Worm (Caenorhabditis elegans): ENCODE results near the gene agxt-1.

agxt-1 gene

DNA sequence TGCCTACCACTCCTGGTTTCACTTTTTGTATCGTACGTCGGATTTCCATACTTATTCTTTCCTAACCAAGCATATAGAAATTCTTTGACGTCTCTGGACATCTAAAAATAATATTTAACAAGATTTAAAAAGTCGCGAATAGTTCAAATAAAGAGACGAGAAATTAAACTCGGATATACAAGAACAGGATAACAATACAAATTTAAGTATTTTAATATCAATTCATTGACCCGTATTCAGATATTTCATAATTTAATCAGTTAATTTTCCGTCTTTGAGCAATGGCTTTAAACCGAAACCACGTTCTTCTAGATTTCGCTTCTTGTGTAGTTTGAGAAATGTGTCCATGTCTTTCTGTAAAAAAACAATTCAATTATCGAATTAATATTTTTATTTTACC, 38.2 kb downstream of the agxt-1 start, which contains the start of gene rha-1:
Gene rha-1 (minus strand): TSS at position 101 of the 400 bp plus-strand sequence.
- TF ChIP-seq egl-5 (tag; optimal IDR thresholded peaks at IDR 0.05), result no peak
- TF ChIP-seq lin-39 (tag; optimal IDR thresholded peaks at IDR 0.05), result no peak
- TF ChIP-seq ZK546.5 (tag; optimal IDR thresholded peaks at IDR 0.05), result no peak

DNA sequence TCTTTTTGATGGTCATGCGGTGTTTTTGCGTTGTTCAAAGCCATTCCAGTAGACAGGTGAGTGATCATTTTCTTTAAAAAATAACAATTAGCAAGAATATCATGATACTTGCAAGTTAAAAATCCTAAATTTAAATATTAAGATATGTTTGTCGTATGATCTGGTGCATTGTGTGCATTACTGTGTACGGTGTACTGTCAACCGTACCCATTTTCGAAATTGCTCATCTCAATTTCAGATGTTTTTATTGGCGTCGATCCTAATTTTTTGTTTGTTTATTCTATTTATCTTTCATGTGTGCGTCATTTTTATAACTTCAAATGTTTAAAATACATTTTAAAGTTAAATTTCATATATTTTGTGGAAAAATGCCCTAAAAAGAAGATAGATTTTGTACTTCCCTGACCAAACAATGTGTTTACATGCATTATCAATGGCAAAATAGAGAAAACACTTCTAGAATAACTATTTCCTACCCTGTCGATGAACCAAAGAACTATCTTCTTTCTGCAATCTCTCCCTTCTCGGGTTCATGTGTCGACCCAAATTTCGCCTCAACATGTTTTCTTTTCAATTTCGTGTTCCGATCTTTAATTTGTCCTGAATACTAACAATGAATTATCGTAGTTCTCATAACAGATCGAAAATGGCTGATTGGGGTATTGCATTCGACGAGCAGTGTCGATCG, 39.0 kb downstream of the agxt-1 start, which contains the start of the genes T07D4.5 and ddx-19:
Gene T07D4.5 (minus strand): TSS at position 71 of the 688 bp plus-strand sequence.
Gene ddx-19 (plus strand): TSS at position 638 of the 688 bp plus-strand sequence.
- TF ChIP-seq nhr-23 (tag; optimal IDR thresholded peaks at IDR 0.05) (peak; percentile 8), nhr-237 (tag; optimal IDR thresholded peaks at IDR 0.05) (no peak), pqm-1 (tag; optimal IDR thresholded peaks at IDR 0.05) (peak; percentile 7), pha-4 (tag; optimal IDR thresholded peaks at IDR 0.05) (peak; percentile 78), ceh-9 (tag; optimal IDR thresholded peaks at IDR 0.05) (no peak), elt-2 (tag; optimal IDR thresholded peaks at IDR 0.05) (peak; percentile 29), nhr-28 (tag; optimal IDR thresholded peaks at IDR 0.05) (no peak), unc-39 (tag; optimal IDR thresholded peaks at IDR 0.05) (no peak), lin-15B (tag; optimal IDR thresholded peaks at IDR 0.05) (peak; percentile 42)

DNA sequence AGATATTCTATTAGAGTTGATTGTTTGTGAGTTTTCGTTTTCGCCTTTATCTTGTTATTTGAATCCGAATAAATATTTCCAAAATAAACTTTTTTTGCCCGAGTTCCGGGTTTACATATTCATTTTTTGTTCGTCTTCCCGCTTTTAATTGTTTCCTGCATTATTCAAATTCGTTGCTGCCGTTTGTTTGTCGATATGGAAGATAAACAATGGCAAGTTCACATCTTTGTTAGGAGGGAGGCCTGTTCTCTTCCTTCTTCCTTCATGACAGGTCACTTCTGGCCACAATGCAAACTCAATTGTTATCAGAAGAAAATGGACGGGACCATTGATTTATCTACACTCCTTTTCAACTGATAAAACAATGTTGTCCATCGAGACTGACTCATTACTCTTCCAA, 44.2 kb downstream of the agxt-1 start:
- TF ChIP-seq fos-1 (tag; optimal IDR thresholded peaks at IDR 0.05) (no peak), pha-4 (tag; optimal IDR thresholded peaks at IDR 0.05) (peak; percentile 10), nhr-25 (tag; optimal IDR thresholded peaks at IDR 0.05) (no peak)

DNA sequence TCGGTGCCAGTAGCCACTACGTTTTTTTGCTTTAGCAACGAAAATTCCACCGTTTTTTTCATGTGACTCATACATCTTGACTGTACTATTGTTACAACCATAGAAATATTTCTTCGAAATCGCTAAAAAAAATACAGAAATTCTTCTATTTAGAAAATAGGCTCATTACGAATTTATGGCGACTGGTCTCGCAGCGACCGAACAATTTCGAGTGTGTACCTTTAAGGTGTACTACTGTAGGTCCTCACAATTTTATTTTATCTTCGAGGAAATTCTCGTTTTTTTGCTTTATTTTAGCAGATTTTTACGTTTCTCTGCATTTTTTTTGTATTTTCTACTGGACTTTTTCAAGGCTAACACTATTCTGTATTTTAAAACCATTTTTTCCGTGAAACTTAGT, 44.6 kb downstream of the agxt-1 start:
- TF ChIP-seq ceh-16 (tag; optimal IDR thresholded peaks at IDR 0.05) (no peak), tbx-2 (tag; optimal IDR thresholded peaks at IDR 0.05) (no peak), hmg-11 (tag; optimal IDR thresholded peaks at IDR 0.05) (no peak), nfya-1 (tag; optimal IDR thresholded peaks at IDR 0.05; ENCODE audit: insufficient read depth) (no peak), ztf-11 (tag; optimal IDR thresholded peaks at IDR 0.05) (no peak), elt-2 (tag; optimal IDR thresholded peaks at IDR 0.05) (no peak)

DNA sequence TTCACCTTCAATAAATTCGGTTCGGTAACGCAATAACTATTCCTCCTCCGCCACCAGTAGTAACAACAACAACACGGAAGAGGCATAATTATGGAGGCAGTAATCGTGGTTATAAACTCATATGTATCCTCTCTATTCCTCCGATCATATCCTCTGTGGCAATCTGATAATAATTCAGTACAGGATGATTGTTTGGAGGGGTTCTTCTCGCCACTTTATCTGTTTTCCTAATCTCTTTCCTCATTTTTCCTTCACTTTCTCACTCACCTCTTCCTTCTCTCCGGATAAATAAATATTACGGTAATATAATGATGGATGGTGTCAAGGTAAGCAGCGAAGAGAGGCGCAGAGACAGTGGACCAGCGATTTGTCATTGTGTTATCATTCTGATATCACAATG, 45.1 kb downstream of the agxt-1 start:
- TF ChIP-seq ceh-9 (tag; optimal IDR thresholded peaks at IDR 0.05) (no peak), nhr-67 (tag; optimal IDR thresholded peaks at IDR 0.05) (no peak), elt-3 (tag; optimal IDR thresholded peaks at IDR 0.05) (no peak), nhr-77 (tag; optimal IDR thresholded peaks at IDR 0.05) (no peak), nhr-23 (tag; optimal IDR thresholded peaks at IDR 0.05) (no peak), R02D3.7 (tag; optimal IDR thresholded peaks at IDR 0.05) (no peak), nhr-76 (tag; optimal IDR thresholded peaks at IDR 0.05) (no peak), ZK546.5 (tag; optimal IDR thresholded peaks at IDR 0.05) (no peak), tbx-2 (tag; optimal IDR thresholded peaks at IDR 0.05) (no peak), sea-2 (GFP tag; optimal IDR thresholded peaks at IDR 0.05) (no peak), nhr-11 (tag; optimal IDR thresholded peaks at IDR 0.05) (no peak), mml-1 (tag; optimal IDR thresholded peaks at IDR 0.05) (no peak), zag-1 (tag; optimal IDR thresholded peaks at IDR 0.05) (no peak), eor-1 (tag; optimal IDR thresholded peaks at IDR 0.05) (no peak)

DNA sequence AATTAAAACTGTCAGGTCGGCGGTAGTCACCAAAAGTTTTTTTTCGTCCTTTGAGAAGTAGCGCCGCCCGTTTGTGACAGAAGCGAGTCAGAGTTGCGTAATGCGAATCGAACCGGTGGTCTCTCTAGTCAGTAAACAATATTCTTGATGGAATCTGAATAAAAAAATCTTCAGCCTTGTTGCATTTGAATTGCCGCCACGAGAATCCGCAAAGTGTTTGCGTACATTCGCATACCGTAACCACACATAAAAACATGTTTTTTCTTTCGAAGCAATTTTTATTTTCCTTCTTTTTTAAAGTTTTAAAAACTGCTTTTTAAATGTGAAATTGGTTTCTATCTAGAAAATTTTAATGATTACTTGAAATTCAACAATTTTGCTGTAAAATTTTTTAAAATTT, 45.6 kb downstream of the agxt-1 start:
- no peak for TF ChIP-seq sea-2 (GFP tag; optimal IDR thresholded peaks at IDR 0.05)
- no peak for TF ChIP-seq hmg-11 (tag; optimal IDR thresholded peaks at IDR 0.05)

DNA sequence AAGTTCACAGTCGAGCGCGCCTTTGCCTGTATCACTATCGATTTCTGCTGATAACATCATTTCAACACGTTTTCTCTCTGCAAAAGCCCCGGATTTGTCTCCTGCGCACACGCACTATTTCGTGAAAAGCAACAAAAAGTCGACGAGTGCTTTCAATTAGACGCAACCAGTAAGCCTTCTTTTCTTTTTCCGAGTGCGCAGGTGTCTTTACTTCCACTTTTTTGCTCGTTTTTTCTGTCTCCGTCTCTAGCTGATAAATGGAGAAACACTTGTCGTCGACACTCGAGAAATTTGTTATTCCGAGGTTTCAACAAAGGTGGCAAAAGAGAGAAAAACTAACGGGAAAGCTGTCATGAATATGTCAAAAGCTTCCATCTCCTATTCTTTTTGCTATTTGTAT, 46.2 kb downstream of the agxt-1 start:
- TF ChIP-seq lin-15B (tag; optimal IDR thresholded peaks at IDR 0.05) (no peak), fos-1 (tag; optimal IDR thresholded peaks at IDR 0.05) (no peak), jun-1 (tag; optimal IDR thresholded peaks at IDR 0.05) (no peak), nfya-1 (tag; optimal IDR thresholded peaks at IDR 0.05; ENCODE audit: insufficient read depth) (peak; percentile 3), ZK546.5 (tag; optimal IDR thresholded peaks at IDR 0.05) (no peak), pha-4 (tag; optimal IDR thresholded peaks at IDR 0.05) (peak; percentile 25), tbx-2 (tag; optimal IDR thresholded peaks at IDR 0.05) (no peak), ztf-4 (tag; optimal IDR thresholded peaks at IDR 0.05) (no peak), ceh-16 (tag; optimal IDR thresholded peaks at IDR 0.05) (no peak), nhr-25 (tag; optimal IDR thresholded peaks at IDR 0.05) (no peak), lsy-12 (tag; optimal IDR thresholded peaks at IDR 0.05) (no peak), ama-1 (optimal IDR thresholded peaks at IDR 0.05) (no peak), nhr-76 (tag; optimal IDR thresholded peaks at IDR 0.05) (no peak), elt-2 (tag; optimal IDR thresholded peaks at IDR 0.05) (peak; percentile 4), zag-1 (tag; optimal IDR thresholded peaks at IDR 0.05) (no peak), ceh-82 (tag; optimal IDR thresholded peaks at IDR 0.05) (no peak)

Measured in whole organism, L3 larva.